Fruit fly (Drosophila melanogaster) S2 (cell line): ENCODE measurements around the gene Lcp65Ag1.

Experiments
- CG8478 ChIP-seq: fragments of >200 bp; optimal IDR thresholded peaks from 2 replicates; lab custom pipeline; 2018
- CTCF ChIP-seq, 2 experiments: fragments of >200 bp; optimal IDR thresholded peaks; 2 replicates each; lab custom pipeline; 2018

DNA sequence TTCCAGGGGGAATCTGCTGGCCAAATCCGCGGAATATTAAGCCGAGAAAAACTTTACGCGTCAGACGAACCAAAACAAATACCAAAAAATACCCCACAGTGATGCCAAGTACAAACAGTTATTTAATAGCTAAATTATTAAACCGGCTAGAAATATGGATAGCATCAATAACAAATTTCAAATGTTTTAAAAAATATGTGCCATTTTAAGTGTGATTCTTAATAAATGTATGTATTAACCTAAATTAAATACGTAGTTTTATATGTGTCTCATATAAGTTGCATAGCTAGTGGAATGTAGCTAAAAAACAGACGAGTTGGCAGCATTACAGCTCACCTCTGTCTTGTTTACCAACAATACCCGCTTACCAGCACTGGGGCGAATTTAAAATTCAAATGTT lies 46.7 kb upstream of the Lcp65Ag1 start, which contains the start of gene CG10274:
- TF ChIP-seq CTCF (optimal IDR thresholded peaks at IDR 0.05; lab: Kevin White, UChicago), result no peak
- no peak for TF ChIP-seq CG8478 (lab: Kevin White, UChicago)
